Worm (Caenorhabditis elegans) whole organism, L1 larva: ENCODE measurements around the gene F17C8.7.
A peak's percentile ranks its signal among the peaks of the same experiment; 100 is the strongest.

ENCODE experiments used
- C16A3.4 ChIP-seq: fragments of 150-350 bp; optimal IDR thresholded peaks from 2 replicates; lab custom pipeline; 2014; ENCODE audit warnings: missing biosample characterization, missing genetic modification characterization
- C34B4.2 ChIP-seq: sonication (generic microtip); optimal IDR thresholded peaks from 2 replicates; lab custom pipeline; 2017; ENCODE audit warnings: mild to moderate bottlenecking, missing genetic modification characterization, missing compliant biosample characterization
- F16B12.6 ChIP-seq: fragments of 150-350 bp; optimal IDR thresholded peaks from 2 replicates; lab custom pipeline; 2014; ENCODE audit warnings: missing biosample characterization, missing genetic modification characterization
- aha-1 ChIP-seq: fragments of 150-350 bp; optimal IDR thresholded peaks from 2 replicates; lab custom pipeline; 2014; ENCODE audit warnings: missing biosample characterization, missing genetic modification characterization
- alr-1 ChIP-seq: fragments of 200-800 bp; sonication (Bioruptor generic); optimal IDR thresholded peaks from 2 replicates; lab custom pipeline; 2018; ENCODE audit warnings: borderline replicate concordance, mild to moderate bottlenecking, missing genetic modification characterization, missing compliant biosample characterization
- blmp-1 ChIP-seq: fragments of 150-350 bp; optimal IDR thresholded peaks from 2 replicates; lab custom pipeline; 2014; ENCODE audit warnings: missing biosample characterization, missing genetic modification characterization
- ceh-63 ChIP-seq: fragments of 200-800 bp; sonication (Bioruptor generic); optimal IDR thresholded peaks from 2 replicates; lab custom pipeline; 2018; ENCODE audit warnings: mild to moderate bottlenecking, missing genetic modification characterization, missing compliant biosample characterization
- ceh-8 ChIP-seq: fragments of 200-800 bp; sonication (Bioruptor generic); optimal IDR thresholded peaks from 2 replicates; lab custom pipeline; 2018; ENCODE audit warnings: mild to moderate bottlenecking, missing genetic modification characterization, moderate library complexity, missing compliant biosample characterization
- ceh-82 ChIP-seq, 3 experiments: fragments of 150-350 bp in 1 of 3; sonication (generic microtip) in 2 of 3; optimal IDR thresholded peaks; 2 replicates each; lab custom pipeline; 2014 to 2017; ENCODE audit warnings: missing biosample characterization in 3 of 3, missing genetic modification characterization in 3 of 3
- dsc-1 ChIP-seq: sonication (generic microtip); optimal IDR thresholded peaks from 2 replicates; lab custom pipeline; 2016; ENCODE audit warnings: mild to moderate bottlenecking, missing genetic modification characterization, missing compliant biosample characterization
- efl-1 ChIP-seq, 4 experiments: fragments of 150-350 bp; optimal IDR thresholded peaks in 3 of 4; peaks in 1 of 4; 1 replicate in 1 of 4; 2 replicates in 3 of 4; lab custom pipeline; 2014; ENCODE audit warnings: missing biosample characterization in 2 of 4, missing genetic modification characterization in 2 of 4, missing genetic modification reagents in 2 of 4
- egl-27 ChIP-seq, 2 experiments: fragments of 150-350 bp in 1 of 2; sonication (generic microtip); optimal IDR thresholded peaks; 3 replicates each; lab custom pipeline; 2017 to 2018; ENCODE audit warnings: missing biosample characterization in 2 of 2, missing genetic modification characterization in 2 of 2, missing genetic modification reagents in 2 of 2
- elt-2 ChIP-seq: sonication (generic microtip); optimal IDR thresholded peaks from 2 replicates; lab custom pipeline; 2016; ENCODE audit warnings: missing genetic modification characterization, mild to moderate bottlenecking, inconsistent platforms, missing compliant biosample characterization, missing genetic modification reagents
- elt-3 ChIP-seq, 6 experiments: fragments of 150-350 bp in 1 of 6; sonication (generic microtip); optimal IDR thresholded peaks; 2 replicates each; lab custom pipeline; 2017 to 2018; ENCODE audit warnings: missing biosample characterization in 6 of 6, missing genetic modification characterization in 6 of 6, inconsistent platforms in 1 of 6
- fkh-10 ChIP-seq: sonication (generic microtip); optimal IDR thresholded peaks from 2 replicates; lab custom pipeline; 2017; ENCODE audit warnings: missing biosample characterization, missing genetic modification reagents, missing genetic modification characterization
- fkh-4 ChIP-seq: sonication (generic microtip); optimal IDR thresholded peaks from 2 replicates; lab custom pipeline; 2016; ENCODE audit warnings: missing compliant biosample characterization, missing genetic modification characterization, borderline replicate concordance
- fkh-8 ChIP-seq: sonication (generic microtip); optimal IDR thresholded peaks from 2 replicates; lab custom pipeline; 2016; ENCODE audit warnings: mild to moderate bottlenecking, missing genetic modification characterization, missing compliant biosample characterization
- fos-1 ChIP-seq: fragments of 150-350 bp; optimal IDR thresholded peaks from 2 replicates; lab custom pipeline; 2014; ENCODE audit warnings: missing biosample characterization, missing genetic modification characterization
- grh-1 ChIP-seq: fragments of 200-800 bp; sonication (Bioruptor generic); IDR thresholded peaks from 2 replicates; pipeline ENCODE4 v1.3.6; 2022; ENCODE audit warnings: missing genetic modification reagents, missing genetic modification characterization, missing compliant biosample characterization
- hpl-2 ChIP-seq: fragments of 150-350 bp; optimal IDR thresholded peaks from 2 replicates; lab custom pipeline; 2014; ENCODE audit warnings: missing biosample characterization, missing genetic modification reagents, missing genetic modification characterization
- isw-1 ChIP-seq: fragments of 200-800 bp; sonication (Bioruptor generic); IDR thresholded peaks from 2 replicates; pipeline ENCODE4 v1.3.6; 2022; ENCODE audit warnings: missing genetic modification characterization, missing compliant biosample characterization
- jun-1 ChIP-seq: fragments of 150-350 bp; optimal IDR thresholded peaks from 2 replicates; lab custom pipeline; 2014; ENCODE audit warnings: missing biosample characterization, missing genetic modification reagents, missing genetic modification characterization
- lin-13 ChIP-seq: fragments of 150-350 bp; optimal IDR thresholded peaks from 2 replicates; lab custom pipeline; 2014; ENCODE audit warnings: missing biosample characterization, missing genetic modification reagents, missing genetic modification characterization
- lin-15B ChIP-seq: fragments of 150-350 bp; sonication (generic microtip); optimal IDR thresholded peaks from 3 replicates; lab custom pipeline; 2014; ENCODE audit warnings: missing biosample characterization, missing genetic modification characterization
- lin-35 ChIP-seq, 2 experiments: fragments of 150-350 bp; optimal IDR thresholded peaks; 2 replicates each; lab custom pipeline; 2014; ENCODE audit warnings: missing biosample characterization in 2 of 2, missing genetic modification characterization in 2 of 2, missing genetic modification reagents in 2 of 2
- lin-39 ChIP-seq: fragments of 150-350 bp; optimal IDR thresholded peaks from 2 replicates; lab custom pipeline; 2014; ENCODE audit warnings: missing biosample characterization, missing genetic modification reagents, missing genetic modification characterization
- lsy-2 ChIP-seq, 2 experiments: fragments of 150-350 bp; optimal IDR thresholded peaks; 2 replicates each; lab custom pipeline; 2014; ENCODE audit warnings: missing biosample characterization in 2 of 2, missing genetic modification characterization in 2 of 2
- mdl-1 ChIP-seq, 2 experiments: fragments of 150-350 bp; optimal IDR thresholded peaks; 2 replicates each; lab custom pipeline; 2014 to 2017; ENCODE audit warnings: missing biosample characterization in 2 of 2, missing genetic modification characterization in 2 of 2, inconsistent platforms in 1 of 2
- mep-1 ChIP-seq: fragments of 150-350 bp; optimal IDR thresholded peaks from 2 replicates; lab custom pipeline; 2014; ENCODE audit warnings: missing biosample characterization, missing genetic modification characterization
- nhr-11 ChIP-seq: fragments of 150-350 bp; optimal IDR thresholded peaks from 2 replicates; lab custom pipeline; 2014; ENCODE audit warnings: missing biosample characterization, missing genetic modification characterization
- nhr-19 ChIP-seq: fragments of 200-800 bp; sonication (Bioruptor generic); conservative IDR thresholded peaks from 2 replicates; pipeline ENCODE4 v1.3.6; 2022; ENCODE audit warnings: missing genetic modification characterization, missing compliant biosample characterization
- nhr-20 ChIP-seq: sonication (generic microtip); optimal IDR thresholded peaks from 2 replicates; lab custom pipeline; 2016; ENCODE audit warnings: mild to moderate bottlenecking, missing genetic modification characterization, missing compliant biosample characterization
- nhr-47 ChIP-seq: sonication (generic microtip); optimal IDR thresholded peaks from 2 replicates; lab custom pipeline; 2016; ENCODE audit warnings: mild to moderate bottlenecking, missing genetic modification characterization, moderate library complexity, missing compliant biosample characterization
- nhr-71 ChIP-seq: sonication (generic microtip); optimal IDR thresholded peaks from 2 replicates; lab custom pipeline; 2016; ENCODE audit warnings: mild to moderate bottlenecking, missing genetic modification characterization, moderate library complexity, missing compliant biosample characterization
- nhr-77 ChIP-seq: fragments of 150-350 bp; optimal IDR thresholded peaks from 2 replicates; lab custom pipeline; 2014; ENCODE audit warnings: missing biosample characterization, missing genetic modification characterization
- nhr-85 ChIP-seq: sonication (generic microtip); peaks from one replicate; lab custom pipeline; 2016; ENCODE audit warnings: missing genetic modification characterization, inconsistent platforms, missing compliant biosample characterization
- pqm-1 ChIP-seq: sonication (generic microtip); optimal IDR thresholded peaks from 3 replicates; lab custom pipeline; 2017; ENCODE audit warnings: missing biosample characterization, missing genetic modification characterization
- rnt-1 ChIP-seq: sonication (generic microtip); optimal IDR thresholded peaks from 2 replicates; lab custom pipeline; 2016; ENCODE audit warnings: mild to moderate bottlenecking, missing genetic modification characterization, moderate library complexity, missing compliant biosample characterization
- skn-1 ChIP-seq: fragments of 150-350 bp; optimal IDR thresholded peaks from 2 replicates; lab custom pipeline; 2014; ENCODE audit warnings: missing biosample characterization, missing genetic modification characterization
- snu-23 ChIP-seq: sonication (generic microtip); optimal IDR thresholded peaks from 2 replicates; lab custom pipeline; 2016; ENCODE audit warnings: missing genetic modification characterization, missing compliant biosample characterization
- sup-37 ChIP-seq: fragments of 200-800 bp; sonication (Bioruptor generic); optimal IDR thresholded peaks from 2 replicates; lab custom pipeline; 2018; ENCODE audit warnings: mild to moderate bottlenecking, missing genetic modification characterization, missing compliant biosample characterization
- swsn-7 ChIP-seq: sonication (generic microtip); optimal IDR thresholded peaks from 2 replicates; lab custom pipeline; 2016; ENCODE audit warnings: missing genetic modification characterization, missing compliant biosample characterization
- tbx-2 ChIP-seq: sonication (generic microtip); optimal IDR thresholded peaks from 2 replicates; lab custom pipeline; 2016; ENCODE audit warnings: missing genetic modification characterization, missing compliant biosample characterization
- tlp-1 ChIP-seq: fragments of 150-350 bp; optimal IDR thresholded peaks from 2 replicates; lab custom pipeline; 2014; ENCODE audit warnings: missing biosample characterization, missing genetic modification characterization
- unc-130 ChIP-seq: fragments of 150-350 bp; optimal IDR thresholded peaks from 2 replicates; lab custom pipeline; 2017; ENCODE audit warnings: missing biosample characterization, missing genetic modification characterization, inconsistent platforms
- unc-98 ChIP-seq: fragments of 200-800 bp; sonication (Bioruptor generic); IDR thresholded peaks from 2 replicates; pipeline ENCODE4 v1.3.6; 2022; ENCODE audit warnings: missing genetic modification characterization, missing compliant biosample characterization
- vab-15 ChIP-seq: sonication (generic microtip); optimal IDR thresholded peaks from 2 replicates; lab custom pipeline; 2017; ENCODE audit warnings: missing genotype, mild to moderate bottlenecking, missing genetic modification characterization, missing compliant biosample characterization
- xbp-1 ChIP-seq: sonication (generic microtip); optimal IDR thresholded peaks from 2 replicates; lab custom pipeline; 2016; ENCODE audit warnings: missing genetic modification characterization, missing compliant biosample characterization
- zag-1 ChIP-seq: fragments of 150-350 bp; optimal IDR thresholded peaks from 2 replicates; lab custom pipeline; 2014; ENCODE audit warnings: missing biosample characterization, missing genetic modification characterization
- ztf-4 ChIP-seq: fragments of 150-350 bp; optimal IDR thresholded peaks from 2 replicates; lab custom pipeline; 2014; ENCODE audit warnings: missing biosample characterization, missing genetic modification characterization

Gene F17C8.7

ce11 chrIII:4689595-4689994, 45.9 kb upstream of the F17C8.7 start (continued):
- TF ChIP-seq rnt-1 (tag; lab: Kevin White, UChicago) (peak; percentile 83), lin-13 (peak; percentile 59), zag-1 (tag; lab: Kevin White, UChicago) (no peak), fkh-8 (tag; lab: Kevin White, UChicago) (peak; percentile 20), lin-39 (tag; lab: Kevin White, UChicago) (no peak), tbx-2 (tag; lab: Kevin White, UChicago) (peak; percentile 53)

ce11 chrIII:4693281-4693680, 42.3 kb upstream of the F17C8.7 start, which contains the start of gene nifk-1:
nifk-1 (minus strand) TSS chrIII:4693307.
- TF ChIP-seq lin-13 (no peak), lsy-2 (tag; optimal IDR thresholded peaks at IDR 0.05; lab: Kevin White, UChicago) (peak; percentile 75 to 84), ceh-82 (tag; optimal IDR thresholded peaks at IDR 0.05; lab: Kevin White, UChicago) (peak; percentile 23 to 59 (median 43)), fkh-10 (GFP tag; lab: Kevin White, UChicago) (peak; percentile 10), alr-1 (tag; lab: Kevin White, UChicago) (no peak), fos-1 (tag; lab: Kevin White, UChicago) (peak; percentile 10), rnt-1 (tag; lab: Kevin White, UChicago) (peak; percentile 67), lin-35 (GFP tag; optimal IDR thresholded peaks at IDR 0.05; lab: Kevin White, UChicago) (peak; percentile 75 to 86), grh-1 (GFP tag; lab: Robert Waterston, UW) (no peak), jun-1 (peak; percentile 21), nhr-77 (tag; lab: Kevin White, UChicago) (peak; percentile 9), isw-1 (GFP tag; lab: Robert Waterston, UW) (no peak), sup-37 (GFP tag; lab: Kevin White, UChicago) (no peak), F16B12.6 (tag; lab: Kevin White, UChicago) (peak; percentile 46), elt-2 (tag; lab: Kevin White, UChicago) (no peak), nhr-47 (tag; lab: Kevin White, UChicago) (peak; percentile 61), aha-1 (tag; lab: Kevin White, UChicago) (no peak), unc-130 (peak; percentile 49), pqm-1 (tag; lab: Kevin White, UChicago) (no peak), tbx-2 (tag; lab: Kevin White, UChicago) (peak; percentile 37), mdl-1 (tag; optimal IDR thresholded peaks at IDR 0.05; lab: Kevin White, UChicago) (peak in 1 of 2 experiments; percentile 31), C16A3.4 (tag; lab: Kevin White, UChicago) (peak; percentile 80), ztf-4 (tag; lab: Kevin White, UChicago) (no peak), nhr-19 (GFP tag; lab: Robert Waterston, UW) (peak; percentile 59), nhr-20 (tag; lab: Kevin White, UChicago) (peak; percentile 65), nhr-85 (tag; lab: Kevin White, UChicago) (peak; percentile 83), swsn-7 (tag; lab: Kevin White, UChicago) (peak; percentile 37), dsc-1 (no peak), vab-15 (no peak), nhr-71 (peak; percentile 73), C34B4.2 (tag; lab: Kevin White, UChicago) (no peak), fkh-8 (tag; lab: Kevin White, UChicago) (peak; percentile 12), egl-27 (tag; optimal IDR thresholded peaks at IDR 0.05; lab: Kevin White, UChicago) (no peak), mep-1 (tag; lab: Kevin White, UChicago) (peak; percentile 68), xbp-1 (tag; lab: Kevin White, UChicago) (peak; percentile 48), elt-3 (tag; optimal IDR thresholded peaks at IDR 0.05; lab: Kevin White, UChicago) (peak in 2 of 6 experiments; percentile 55 to 81), zag-1 (tag; lab: Kevin White, UChicago) (no peak), lin-15B (tag; lab: Kevin White, UChicago) (peak; percentile 19), blmp-1 (tag; lab: Kevin White, UChicago) (peak; percentile 29), ceh-63 (GFP tag; lab: Kevin White, UChicago) (no peak), nhr-11 (tag; lab: Kevin White, UChicago) (no peak), ceh-8 (GFP tag; lab: Kevin White, UChicago) (no peak), unc-98 (no peak), snu-23 (GFP tag; lab: Kevin White, UChicago) (peak; percentile 61), efl-1 (optimal IDR thresholded peaks at IDR 0.05; lab: Kevin White, UChicago) (peak; percentile 66 to 78), efl-1 (GFP tag; optimal IDR thresholded peaks at IDR 0.05 in 1 of 2; lab: Kevin White, UChicago) (peak; percentile 75 to 94), fkh-4 (tag; lab: Kevin White, UChicago) (no peak), skn-1 (peak; percentile 28), tlp-1 (tag; lab: Kevin White, UChicago) (no peak), hpl-2 (GFP tag; lab: Kevin White, UChicago) (no peak)
